Worm (Caenorhabditis elegans): ENCODE data around the gene R02D5.1.

- TF ChIP-seq nhr-11 (tag; optimal IDR thresholded peaks at IDR 0.05) (no peak), unc-3 (GFP tag; conservative IDR thresholded peaks at IDR 0.05) (no peak), unc-3 (tag; optimal IDR thresholded peaks at IDR 0.05) (no peak), unc-55 (GFP tag; optimal IDR thresholded peaks at IDR 0.05) (no peak), ama-1 (optimal IDR thresholded peaks at IDR 0.05) (no peak), pqm-1 (tag; optimal IDR thresholded peaks at IDR 0.05) (no peak), madf-2 (tag; optimal IDR thresholded peaks at IDR 0.05) (no peak), odd-2 (tag; optimal IDR thresholded peaks at IDR 0.05) (no peak), ceh-9 (tag; optimal IDR thresholded peaks at IDR 0.05) (no peak), pros-1 (tag; optimal IDR thresholded peaks at IDR 0.05) (no peak), sox-2 (GFP tag; IDR thresholded peaks at IDR 0.05) (no peak), sdc-2 (tag; optimal IDR thresholded peaks at IDR 0.05) (no peak)
These were observed 7.5 kb upstream of the R02D5.1 start for ce11 chrV:14500554-14500953.

Measured in whole organism, late embryonic.